Worm (Caenorhabditis elegans) whole organism, L3 larva: ENCODE data around the gene efl-3.
A peak's percentile ranks its signal among the peaks of the same experiment; 100 is the strongest.

Source experiments
- ZK546.5 ChIP-seq: sonication (generic microtip); optimal IDR thresholded peaks from 2 replicates; lab custom pipeline; 2017; ENCODE audit warnings: missing biosample characterization, missing genetic modification characterization
- ceh-28 ChIP-seq: fragments of 150-350 bp; optimal IDR thresholded peaks from 2 replicates; lab custom pipeline; 2014; ENCODE audit warnings: missing biosample characterization, missing genetic modification reagents, missing genetic modification characterization
- ceh-82 ChIP-seq: fragments of 150-350 bp; optimal IDR thresholded peaks from 2 replicates; lab custom pipeline; 2014; ENCODE audit warnings: missing biosample characterization, missing genetic modification characterization
- ceh-9 ChIP-seq: sonication (generic microtip); optimal IDR thresholded peaks from 2 replicates; lab custom pipeline; 2018; ENCODE audit warnings: missing biosample characterization, missing genetic modification characterization
- egl-5 ChIP-seq: fragments of 150-350 bp; optimal IDR thresholded peaks from 2 replicates; lab custom pipeline; 2017; ENCODE audit warnings: missing biosample characterization, missing genetic modification reagents, missing genetic modification characterization, inconsistent platforms
- elt-1 ChIP-seq: fragments of 150-350 bp; optimal IDR thresholded peaks from 2 replicates; lab custom pipeline; 2014; ENCODE audit warnings: missing biosample characterization, missing genetic modification characterization
- elt-2 ChIP-seq: sonication (generic microtip); optimal IDR thresholded peaks from 2 replicates; lab custom pipeline; 2016; ENCODE audit warnings: missing genetic modification reagents, mild to moderate bottlenecking, missing genetic modification characterization, missing compliant biosample characterization
- eor-1 ChIP-seq, 2 experiments: fragments of 150-350 bp; optimal IDR thresholded peaks; 2 replicates each; lab custom pipeline; 2014 to 2018; ENCODE audit warnings: missing biosample characterization in 2 of 2, missing genetic modification characterization in 2 of 2
- fkh-10 ChIP-seq: sonication (generic microtip); optimal IDR thresholded peaks from 2 replicates; lab custom pipeline; 2017; ENCODE audit warnings: missing biosample characterization, missing genetic modification reagents, missing genetic modification characterization
- fkh-2 ChIP-seq: fragments of 150-350 bp; optimal IDR thresholded peaks from 2 replicates; lab custom pipeline; 2014; ENCODE audit warnings: missing biosample characterization, missing genetic modification reagents, missing genetic modification characterization
- hmg-11 ChIP-seq: sonication (generic microtip); optimal IDR thresholded peaks from 2 replicates; lab custom pipeline; 2016; ENCODE audit warnings: missing genetic modification characterization, missing compliant biosample characterization
- jun-1 ChIP-seq: fragments of 150-350 bp; optimal IDR thresholded peaks from 2 replicates; lab custom pipeline; 2014; ENCODE audit warnings: missing biosample characterization, missing genetic modification reagents, missing genetic modification characterization
- lsy-12 ChIP-seq: sonication (generic microtip); optimal IDR thresholded peaks from 2 replicates; lab custom pipeline; 2016; ENCODE audit warnings: mild to moderate bottlenecking, missing genetic modification characterization, missing compliant biosample characterization
- nfya-1 ChIP-seq: sonication (generic microtip); optimal IDR thresholded peaks from 2 replicates; lab custom pipeline; 2017; ENCODE audit warnings: missing genetic modification characterization, mild to moderate bottlenecking, missing compliant biosample characterization, antibody characterized with exemption, moderate library complexity; ENCODE audit not compliant: insufficient read depth
- nhr-12 ChIP-seq: fragments of 150-350 bp; optimal IDR thresholded peaks from 2 replicates; lab custom pipeline; 2014; ENCODE audit warnings: missing biosample characterization, missing genetic modification characterization
- nhr-23 ChIP-seq: fragments of 150-350 bp; optimal IDR thresholded peaks from 2 replicates; lab custom pipeline; 2014; ENCODE audit warnings: missing biosample characterization, missing genetic modification reagents, missing genetic modification characterization
- nhr-237 ChIP-seq: fragments of 150-350 bp; optimal IDR thresholded peaks from 2 replicates; lab custom pipeline; 2014; ENCODE audit warnings: missing biosample characterization, missing genetic modification characterization
- nhr-25 ChIP-seq: sonication (generic microtip); optimal IDR thresholded peaks from 2 replicates; lab custom pipeline; 2017; ENCODE audit warnings: missing biosample characterization, missing genetic modification characterization
- nhr-28 ChIP-seq: fragments of 150-350 bp; optimal IDR thresholded peaks from 2 replicates; lab custom pipeline; 2014; ENCODE audit warnings: missing biosample characterization, missing genetic modification characterization
- nhr-43 ChIP-seq: sonication (generic microtip); optimal IDR thresholded peaks from 2 replicates; lab custom pipeline; 2016; ENCODE audit warnings: mild to moderate bottlenecking, missing genetic modification characterization, missing compliant biosample characterization; ENCODE audit not compliant: poor library complexity, severe bottlenecking
- nhr-76 ChIP-seq: fragments of 150-350 bp; sonication (generic microtip); optimal IDR thresholded peaks from 5 replicates; lab custom pipeline; 2014; ENCODE audit warnings: missing biosample characterization, missing genetic modification characterization
- nhr-77 ChIP-seq: fragments of 150-350 bp; optimal IDR thresholded peaks from 2 replicates; lab custom pipeline; 2014; ENCODE audit warnings: missing biosample characterization, missing genetic modification characterization
- pha-4 ChIP-seq: fragments of 150-350 bp; optimal IDR thresholded peaks from 2 replicates; lab custom pipeline; 2014; ENCODE audit warnings: missing biosample characterization, missing genetic modification reagents, missing genetic modification characterization
- sea-2 ChIP-seq: fragments of 150-350 bp; sonication (generic microtip); optimal IDR thresholded peaks from 4 replicates; lab custom pipeline; 2014; ENCODE audit warnings: missing biosample characterization, missing genetic modification reagents, missing genetic modification characterization
- skn-1 ChIP-seq: fragments of 150-350 bp; optimal IDR thresholded peaks from 2 replicates; lab custom pipeline; 2014; ENCODE audit warnings: missing biosample characterization, missing genetic modification characterization
- tbx-2 ChIP-seq: sonication (generic microtip); optimal IDR thresholded peaks from 2 replicates; lab custom pipeline; 2016; ENCODE audit warnings: mild to moderate bottlenecking, missing genetic modification characterization, missing compliant biosample characterization
- unc-39 ChIP-seq: sonication (generic microtip); optimal IDR thresholded peaks from 4 replicates; lab custom pipeline; 2017; ENCODE audit warnings: missing biosample characterization, missing genetic modification characterization
- unc-62 ChIP-seq: fragments of 150-350 bp; sonication (generic microtip); optimal IDR thresholded peaks from 4 replicates; lab custom pipeline; 2014; ENCODE audit warnings: missing biosample characterization, missing genetic modification reagents, missing genetic modification characterization
- ztf-4 ChIP-seq: fragments of 150-350 bp; optimal IDR thresholded peaks from 2 replicates; lab custom pipeline; 2014; ENCODE audit warnings: missing biosample characterization, missing genetic modification characterization

efl-3 gene

ce11 chrII:8419015-8419414 lies 6.5 kb downstream of the efl-3 start:
- TF ChIP-seq elt-1 (tag; lab: Kevin White, UChicago) (peak; percentile 89), hmg-11 (tag; lab: Kevin White, UChicago) (no peak), ztf-4 (tag; lab: Kevin White, UChicago) (peak; percentile 76)

ce11 chrII:8419798-8420197 lies 7.3 kb downstream of the efl-3 start, which contains the start of gene F14E5.8:
F14E5.8 (plus strand) TSS chrII:8420098.
- TF ChIP-seq elt-1 (tag; lab: Kevin White, UChicago): peak; percentile 4

DNA sequence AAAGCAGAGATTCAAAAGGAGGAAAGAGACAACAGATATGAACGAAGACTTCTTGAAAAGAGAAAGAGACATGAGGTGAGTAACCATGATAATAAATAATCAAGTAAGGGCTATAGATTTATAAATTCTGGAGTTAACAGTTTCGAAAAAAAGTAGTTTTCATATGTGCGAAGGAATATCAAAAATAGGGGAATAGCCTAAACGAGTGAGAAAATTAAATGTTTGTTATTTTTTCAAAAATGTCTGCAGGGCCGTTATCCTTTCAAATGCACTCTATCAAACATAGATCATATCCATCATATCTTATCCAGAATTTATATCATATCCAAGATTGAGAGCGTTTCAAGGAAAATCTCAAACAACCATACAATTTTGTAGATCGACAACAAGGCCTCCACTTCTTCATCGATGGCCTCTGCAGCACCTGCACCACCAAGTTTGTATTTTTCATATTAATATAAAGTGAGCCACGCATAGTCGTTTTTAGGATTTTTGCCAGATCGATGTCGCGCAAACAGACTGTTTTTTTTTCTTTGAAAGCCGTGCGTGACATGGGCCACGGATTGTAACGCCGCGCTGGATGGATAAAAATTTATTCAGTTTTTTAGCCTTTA lies 8.4 kb downstream of the efl-3 start:
- TF ChIP-seq elt-1 (tag; lab: Kevin White, UChicago): peak; percentile 89
- peak; percentile 43 for TF ChIP-seq ztf-4 (tag; lab: Kevin White, UChicago)
- TF ChIP-seq nhr-76 (tag; lab: Kevin White, UChicago): no peak

ce11 chrII:8428758-8428946 lies 16.2 kb downstream of the efl-3 start, which contains the start of gene F14E5.2:
F14E5.2 (minus strand) TSS chrII:8428858.
- TF ChIP-seq skn-1 (no peak), nhr-43 (tag; lab: Kevin White, UChicago) (no peak), nhr-237 (tag; lab: Kevin White, UChicago) (no peak), fkh-10 (GFP tag; lab: Kevin White, UChicago) (no peak), nhr-76 (tag; lab: Kevin White, UChicago) (no peak), pha-4 (tag; lab: Kevin White, UChicago) (no peak), eor-1 (tag; optimal IDR thresholded peaks at IDR 0.05; lab: Kevin White, UChicago) (no peak), nhr-28 (tag; lab: Kevin White, UChicago) (no peak), ceh-82 (no peak), nhr-77 (tag; lab: Kevin White, UChicago) (no peak), jun-1 (tag; lab: Kevin White, UChicago) (no peak), fkh-2 (tag; lab: Kevin White, UChicago) (no peak)

DNA sequence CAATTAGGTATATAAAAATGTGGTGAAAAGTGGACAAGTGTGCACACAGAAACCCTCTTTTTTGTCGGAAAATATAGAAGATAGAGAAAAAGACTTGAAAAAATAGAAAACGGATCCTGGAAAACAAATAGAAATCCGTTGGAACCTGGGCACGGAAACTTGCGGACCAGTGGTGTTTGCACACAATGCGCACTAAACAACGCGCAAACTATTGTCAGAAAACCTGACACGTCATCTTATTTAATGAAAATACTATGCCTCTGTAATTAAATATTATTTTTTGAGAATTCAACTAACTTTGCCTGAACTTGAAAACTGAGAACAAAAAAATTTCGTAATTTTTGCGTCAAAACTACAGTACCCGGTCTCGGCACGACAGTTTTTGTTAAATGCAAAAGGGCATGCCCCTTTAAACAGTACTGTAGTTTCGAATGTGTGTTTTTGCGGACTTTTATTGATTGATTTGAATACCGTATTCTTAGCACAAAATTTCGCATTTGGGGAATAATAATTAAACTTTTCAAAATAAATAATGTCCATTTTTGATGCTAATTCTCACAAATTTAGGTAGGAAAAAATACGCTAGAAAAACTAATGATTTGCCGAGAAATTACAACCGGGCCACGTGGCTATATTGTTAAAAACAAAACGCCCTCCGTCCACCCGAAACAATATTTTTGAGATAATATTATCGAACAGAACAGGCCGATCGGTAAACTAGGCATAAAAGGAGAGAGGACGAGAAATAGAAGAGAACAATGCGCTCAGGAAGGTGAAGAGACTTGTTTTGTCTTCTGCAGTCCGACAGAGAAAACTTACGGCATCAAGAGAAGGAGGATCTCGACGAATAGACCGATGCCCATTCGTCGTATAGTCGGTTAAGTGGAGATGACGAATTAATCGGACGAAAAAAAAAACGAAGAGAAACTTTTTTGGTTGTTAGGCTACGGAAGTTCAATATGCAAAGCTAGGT lies 16.8 kb downstream of the efl-3 start:
- TF ChIP-seq ZK546.5 (tag; lab: Kevin White, UChicago) (no peak), nfya-1 (tag; lab: Kevin White, UChicago) (peak; percentile 32), nhr-23 (tag; lab: Kevin White, UChicago) (peak; percentile 53), pha-4 (tag; lab: Kevin White, UChicago) (peak; percentile 38), nhr-25 (tag; lab: Kevin White, UChicago) (peak; percentile 39)

ce11 chrII:8431954-8432353 lies 19.5 kb downstream of the efl-3 start, which contains the start of gene acp-2:
acp-2 (minus strand) TSS chrII:8432054.
- TF ChIP-seq nhr-28 (tag; lab: Kevin White, UChicago) (no peak), ZK546.5 (tag; lab: Kevin White, UChicago) (no peak), nhr-43 (tag; lab: Kevin White, UChicago) (no peak), ztf-4 (tag; lab: Kevin White, UChicago) (no peak), lsy-12 (tag; lab: Kevin White, UChicago) (no peak), nhr-23 (tag; lab: Kevin White, UChicago) (no peak), unc-62 (no peak), sea-2 (no peak), egl-5 (tag; lab: Kevin White, UChicago) (no peak), fkh-2 (tag; lab: Kevin White, UChicago) (no peak), jun-1 (tag; lab: Kevin White, UChicago) (no peak), elt-1 (tag; lab: Kevin White, UChicago) (no peak), nhr-237 (tag; lab: Kevin White, UChicago) (no peak), nhr-12 (no peak), ceh-9 (tag; lab: Kevin White, UChicago) (no peak), nhr-76 (tag; lab: Kevin White, UChicago) (no peak), tbx-2 (tag; lab: Kevin White, UChicago) (no peak), ceh-28 (tag; lab: Kevin White, UChicago) (no peak), elt-2 (tag; lab: Kevin White, UChicago) (no peak), unc-39 (tag; lab: Kevin White, UChicago) (no peak)
- TF ChIP-seq, all 47 proteins: peak for 0
